Fruit fly (Drosophila melanogaster): ENCODE measurements around the gene amrt.
A peak's percentile ranks its signal among the peaks of the same experiment; 100 is the strongest.

dm6 chrX:13783958-13784907 is 2.0 kb downstream of the amrt start:
- TF ChIP-seq Pif1A (GFP tag; optimal IDR thresholded peaks at IDR 0.05) (peak; percentile 64), Pif1B (GFP tag; optimal IDR thresholded peaks at IDR 0.05) (peak; percentile 13), CG10348 (GFP tag; IDR thresholded peaks at IDR 0.05) (no peak)

Data from whole organism, pupa.